Worm (Caenorhabditis elegans) whole organism, L4 larva: ENCODE data around the gene unc-30.

Experiments used
- F49E8.2 ChIP-seq: sonication (generic microtip); optimal IDR thresholded peaks from 2 replicates; lab custom pipeline; 2016; ENCODE audit warnings: missing compliant biosample characterization, mild to moderate bottlenecking, missing genetic modification characterization, borderline replicate concordance
- T26A8.4 ChIP-seq: fragments of 200-800 bp; sonication (Bioruptor generic); IDR thresholded peaks from 2 replicates; pipeline ENCODE4 v1.3.6; 2022; ENCODE audit warnings: missing genetic modification characterization, missing compliant biosample characterization
- attf-4 ChIP-seq: sonication (generic microtip); optimal IDR thresholded peaks from 3 replicates; lab custom pipeline; 2017; ENCODE audit warnings: missing biosample characterization, missing genetic modification characterization
- ces-1 ChIP-seq: fragments of 150-350 bp; sonication (generic microtip); optimal IDR thresholded peaks from 4 replicates; lab custom pipeline; 2014; ENCODE audit warnings: missing biosample characterization, missing genetic modification reagents, missing genetic modification characterization
- ctbp-1 ChIP-seq: fragments of 200-800 bp; sonication (Bioruptor generic); IDR thresholded peaks from 2 replicates; pipeline ENCODE4 v1.3.6; 2022; ENCODE audit warnings: missing genetic modification reagents, missing genetic modification characterization, missing compliant biosample characterization
- daf-19 ChIP-seq: fragments of 200-800 bp; sonication (Bioruptor generic); conservative IDR thresholded peaks from 2 replicates; pipeline ENCODE4 v1.3.6; 2022; ENCODE audit warnings: missing genetic modification characterization, missing compliant biosample characterization
- daf-8 ChIP-seq: fragments of 200-800 bp; sonication (Bioruptor generic); IDR thresholded peaks from 2 replicates; pipeline ENCODE4 v1.3.6; 2022; ENCODE audit warnings: missing genetic modification characterization, missing compliant biosample characterization
- dmd-6 ChIP-seq: fragments of 200-800 bp; sonication (Bioruptor generic); IDR thresholded peaks from 2 replicates; pipeline ENCODE4 v1.3.6; 2022; ENCODE audit warnings: missing genetic modification reagents, missing genetic modification characterization, missing compliant biosample characterization
- fkh-10 ChIP-seq: fragments of 150-350 bp; optimal IDR thresholded peaks from 2 replicates; lab custom pipeline; 2014; ENCODE audit warnings: missing biosample characterization, missing genetic modification reagents, missing genetic modification characterization
- fos-1 ChIP-seq: fragments of 150-350 bp; optimal IDR thresholded peaks from 2 replicates; lab custom pipeline; 2014; ENCODE audit warnings: missing biosample characterization, missing genetic modification characterization
- gei-8 ChIP-seq: fragments of 200-800 bp; sonication (Bioruptor generic); optimal IDR thresholded peaks from 2 replicates; lab custom pipeline; 2018; ENCODE audit warnings: mild to moderate bottlenecking, missing genetic modification characterization, missing compliant biosample characterization
- hlh-11 ChIP-seq: fragments of 200-800 bp; sonication (Bioruptor generic); optimal IDR thresholded peaks from 2 replicates; lab custom pipeline; 2018; ENCODE audit warnings: mild to moderate bottlenecking, missing genetic modification characterization, missing compliant biosample characterization
- hlh-30 ChIP-seq: sonication (generic microtip); optimal IDR thresholded peaks from 2 replicates; lab custom pipeline; 2017; ENCODE audit warnings: antibody characterized with exemption, mild to moderate bottlenecking, missing genetic modification characterization, missing compliant biosample characterization; ENCODE audit not compliant: insufficient read depth
- lim-7 ChIP-seq: fragments of 200-800 bp; sonication (Bioruptor generic); IDR thresholded peaks from 2 replicates; pipeline ENCODE4 v1.3.6; 2022; ENCODE audit warnings: missing genetic modification characterization, missing compliant biosample characterization
- lin-13 ChIP-seq: fragments of 150-350 bp; optimal IDR thresholded peaks from 2 replicates; lab custom pipeline; 2014; ENCODE audit warnings: missing biosample characterization, missing genetic modification reagents, missing genetic modification characterization
- lir-3 ChIP-seq: sonication (generic microtip); optimal IDR thresholded peaks from 2 replicates; lab custom pipeline; 2016; ENCODE audit warnings: mild to moderate bottlenecking, missing genetic modification characterization, missing compliant biosample characterization
- madf-5 ChIP-seq, 2 experiments: fragments of 200-800 bp; sonication (Bioruptor generic); IDR thresholded peaks; 2 replicates each; pipeline ENCODE4 v1.3.6; 2022; ENCODE audit warnings: missing compliant biosample characterization in 2 of 2, missing genetic modification characterization in 2 of 2
- mdl-1 ChIP-seq, 2 experiments: fragments of 150-350 bp in 1 of 2; sonication (generic microtip) in 1 of 2; optimal IDR thresholded peaks; 2 replicates each; lab custom pipeline; 2014 to 2017; ENCODE audit warnings: missing biosample characterization in 2 of 2, missing genetic modification characterization in 2 of 2
- mep-1 ChIP-seq: fragments of 150-350 bp; sonication (generic microtip); optimal IDR thresholded peaks from 3 replicates; lab custom pipeline; 2014; ENCODE audit warnings: missing biosample characterization, missing genetic modification characterization
- mxl-2 ChIP-seq: fragments of 200-800 bp; sonication (Bioruptor generic); conservative IDR thresholded peaks from 2 replicates; pipeline ENCODE4 v1.3.6; 2022; ENCODE audit warnings: missing genetic modification reagents, missing genetic modification characterization, missing compliant biosample characterization
- mxl-3 ChIP-seq: fragments of 200-800 bp; sonication (Bioruptor generic); optimal IDR thresholded peaks from 2 replicates; lab custom pipeline; 2018; ENCODE audit warnings: mild to moderate bottlenecking, missing genetic modification characterization, missing compliant biosample characterization
- nhr-10 ChIP-seq: fragments of 150-350 bp; optimal IDR thresholded peaks from 2 replicates; lab custom pipeline; 2014; ENCODE audit warnings: missing biosample characterization, missing genetic modification characterization
- nhr-11 ChIP-seq: fragments of 150-350 bp; optimal IDR thresholded peaks from 2 replicates; lab custom pipeline; 2014; ENCODE audit warnings: missing biosample characterization, missing genetic modification characterization
- nhr-237 ChIP-seq: sonication (generic microtip); optimal IDR thresholded peaks from 2 replicates; lab custom pipeline; 2017; ENCODE audit warnings: missing biosample characterization, missing genetic modification characterization
- nhr-28 ChIP-seq: fragments of 150-350 bp; optimal IDR thresholded peaks from 2 replicates; lab custom pipeline; 2014; ENCODE audit warnings: missing biosample characterization, missing genetic modification characterization
- nhr-77 ChIP-seq: fragments of 150-350 bp; optimal IDR thresholded peaks from 2 replicates; lab custom pipeline; 2014; ENCODE audit warnings: missing biosample characterization, missing genetic modification characterization
- spr-3 ChIP-seq: fragments of 200-800 bp; sonication (Bioruptor generic); optimal IDR thresholded peaks from 2 replicates; lab custom pipeline; 2018; ENCODE audit warnings: mild to moderate bottlenecking, missing genetic modification characterization, missing compliant biosample characterization
- tag-97 ChIP-seq: fragments of 200-800 bp; sonication (Bioruptor generic); IDR thresholded peaks from 2 replicates; pipeline ENCODE4 v1.3.6; 2022; ENCODE audit warnings: missing genetic modification characterization, missing compliant biosample characterization
- tra-1 ChIP-seq: fragments of 200-800 bp; sonication (Bioruptor generic); IDR thresholded peaks from 2 replicates; pipeline ENCODE4 v1.3.6; 2022; ENCODE audit warnings: missing genetic modification reagents, missing genetic modification characterization, missing compliant biosample characterization
- unc-39 ChIP-seq: sonication (generic microtip); optimal IDR thresholded peaks from 2 replicates; lab custom pipeline; 2017; ENCODE audit warnings: missing biosample characterization, missing genetic modification characterization
- unc-62 ChIP-seq, 3 experiments: fragments of 150-350 bp in 1 of 3; sonication (generic microtip); optimal IDR thresholded peaks in 2 of 3; peaks in 1 of 3; 1 replicate in 1 of 3; 2 replicates in 2 of 3; lab custom pipeline; 2014 to 2017; ENCODE audit warnings: missing biosample characterization in 3 of 3, missing genetic modification characterization in 3 of 3, missing genetic modification reagents in 3 of 3, missing genotype in 1 of 3
- ztf-7 ChIP-seq: fragments of 150-350 bp; optimal IDR thresholded peaks from 2 replicates; lab custom pipeline; 2014; ENCODE audit warnings: missing biosample characterization, missing genetic modification characterization

The unc-30 gene

DNA sequence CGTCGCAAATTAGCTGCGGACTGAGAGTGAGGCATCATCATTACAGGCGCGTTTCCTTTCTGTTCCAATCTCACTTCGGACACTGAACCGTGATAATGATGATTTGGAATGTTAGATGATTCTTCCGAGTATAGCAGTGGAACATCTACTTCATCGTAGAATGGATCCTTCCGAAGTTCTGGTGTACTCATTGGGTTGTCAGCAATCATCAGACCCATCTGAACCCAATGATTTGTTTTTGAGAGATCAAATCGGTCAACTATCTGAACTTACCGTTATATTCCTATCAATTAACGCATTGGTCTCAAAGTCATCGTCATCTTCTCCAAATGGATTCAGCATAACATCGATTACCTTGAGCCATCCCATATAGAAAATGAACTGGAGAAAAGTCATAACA is 10.3 kb upstream of the unc-30 start:
- TF ChIP-seq fos-1 (tag; lab: Kevin White, UChicago) (no peak), unc-62 (GFP tag; optimal IDR thresholded peaks at IDR 0.05 in 1 of 2; lab: Kevin White, UChicago) (peak in 1 of 2 experiments; percentile 94), unc-62 (tag; optimal IDR thresholded peaks at IDR 0.05; lab: Kevin White, UChicago) (no peak)

DNA sequence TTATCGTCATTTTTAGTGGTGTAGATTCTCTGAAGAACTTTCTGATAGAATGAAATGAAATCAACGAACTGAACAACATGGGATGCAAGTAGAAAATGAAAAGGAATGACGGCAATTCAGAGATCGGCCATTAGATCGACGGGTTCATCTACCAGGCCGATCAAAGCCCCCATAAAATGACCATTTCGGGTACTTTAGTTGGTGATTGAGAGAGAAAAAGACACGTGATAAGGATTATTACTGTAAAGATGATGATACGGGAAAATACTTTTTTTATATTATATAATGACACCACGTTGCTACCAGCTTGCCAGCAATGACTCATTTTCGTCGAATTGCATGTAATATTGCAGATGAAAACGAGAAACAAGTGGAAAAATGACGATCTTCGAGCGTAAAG is 9.0 kb upstream of the unc-30 start, which contains the start of gene best-1:
best-1 (minus strand) TSS at position 29 of the 400 bp plus-strand sequence.
- TF ChIP-seq hlh-30 (tag; lab: Kevin White, UChicago): peak; percentile 5
- TF ChIP-seq nhr-28 (tag; lab: Kevin White, UChicago): peak; percentile 52
- TF ChIP-seq daf-19 (GFP tag; lab: Robert Waterston, UW): no peak
- 0 out of 2 replicates have a peak, but pooled peaks have one; percentile 17 for TF ChIP-seq dmd-6 (GFP tag; lab: Robert Waterston, UW)
- peak in 1 of 2 experiments; percentile 67 for TF ChIP-seq mdl-1 (tag; optimal IDR thresholded peaks at IDR 0.05; lab: Kevin White, UChicago)
- no peak for TF ChIP-seq daf-8 (GFP tag; lab: Robert Waterston, UW)
- peak; percentile 32 for TF ChIP-seq mxl-3
- no peak for TF ChIP-seq lin-13 (GFP tag; lab: Kevin White, UChicago)
- peak; percentile 32 for TF ChIP-seq hlh-11 (tag; lab: Kevin White, UChicago)
- TF ChIP-seq, all 104 proteins: peak for 6

DNA sequence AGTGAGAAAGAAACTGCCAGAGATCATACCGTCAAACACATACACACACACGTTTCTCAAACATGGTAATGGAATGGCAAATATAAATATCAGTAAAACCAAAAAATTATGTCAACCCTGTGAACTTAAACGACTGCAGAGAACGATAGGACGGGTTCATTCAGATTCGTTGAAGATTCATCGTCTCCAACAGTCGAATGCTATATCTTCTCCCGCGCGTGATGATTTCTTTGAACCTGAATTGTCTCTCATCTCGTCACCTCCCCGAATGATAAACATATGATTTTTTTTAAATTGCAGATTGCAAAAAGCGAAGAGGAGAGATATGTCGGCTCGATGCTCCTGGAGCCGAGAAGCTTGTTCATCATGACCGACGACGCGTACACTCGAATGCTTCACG is 7.9 kb upstream of the unc-30 start:
- peak; percentile 56 for TF ChIP-seq nhr-28 (tag; lab: Kevin White, UChicago)
- no peak for TF ChIP-seq tra-1 (GFP tag; lab: Robert Waterston, UW)
- no peak for TF ChIP-seq unc-39 (tag; lab: Kevin White, UChicago)
- no peak for TF ChIP-seq nhr-77 (tag; lab: Kevin White, UChicago)
- no peak for TF ChIP-seq mxl-2 (GFP tag; lab: Robert Waterston, UW)
- no peak for TF ChIP-seq gei-8
- TF ChIP-seq nhr-10: no peak
- no peak for TF ChIP-seq ces-1 (GFP tag; lab: Kevin White, UChicago)
- no peak for TF ChIP-seq attf-4 (tag; lab: Kevin White, UChicago)
- TF ChIP-seq mdl-1 (tag; optimal IDR thresholded peaks at IDR 0.05; lab: Kevin White, UChicago): peak in 1 of 2 experiments; percentile 30
- no peak for TF ChIP-seq fkh-10 (GFP tag; lab: Kevin White, UChicago)
- TF ChIP-seq hlh-11 (tag; lab: Kevin White, UChicago): peak; percentile 9
- TF ChIP-seq unc-62 (GFP tag; optimal IDR thresholded peaks at IDR 0.05 in 1 of 2; lab: Kevin White, UChicago): no peak
- no peak for TF ChIP-seq unc-62 (tag; optimal IDR thresholded peaks at IDR 0.05; lab: Kevin White, UChicago)
- no peak for TF ChIP-seq madf-5 (GFP tag; IDR thresholded peaks at IDR 0.05; lab: Robert Waterston, UW)
- no peak for TF ChIP-seq lir-3 (tag; lab: Kevin White, UChicago)
- no peak for TF ChIP-seq mep-1 (tag; lab: Kevin White, UChicago)
- peak; percentile 9 for TF ChIP-seq hlh-30 (tag; lab: Kevin White, UChicago)
- TF ChIP-seq ctbp-1: no peak
- no peak for TF ChIP-seq nhr-237 (tag; lab: Kevin White, UChicago)
- TF ChIP-seq nhr-11 (tag; lab: Kevin White, UChicago): no peak
- no peak for TF ChIP-seq daf-8 (GFP tag; lab: Robert Waterston, UW)
- TF ChIP-seq lim-7 (GFP tag; lab: Robert Waterston, UW): no peak
- TF ChIP-seq ztf-7 (tag; lab: Kevin White, UChicago): no peak

DNA sequence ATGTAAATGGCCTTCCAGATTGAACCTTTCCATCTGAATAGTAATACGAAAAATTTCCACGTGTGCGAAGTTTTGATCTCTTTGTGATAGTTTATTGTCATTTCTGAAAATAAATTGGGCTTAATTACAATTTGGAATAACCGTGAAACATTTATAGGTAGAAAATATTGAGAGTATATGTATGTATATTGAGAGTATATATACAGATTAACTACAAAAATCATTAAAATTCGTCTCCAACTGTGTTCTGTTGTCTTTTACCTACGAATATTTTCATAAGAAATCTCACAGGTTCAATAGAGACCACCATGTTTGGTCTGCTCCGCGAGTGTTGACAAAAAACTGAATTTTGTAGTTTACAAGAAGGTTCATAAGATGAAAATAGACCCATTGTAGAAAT is 5.8 kb upstream of the unc-30 start, which contains the start of gene best-2:
best-2 (minus strand) TSS at position 101 of the 400 bp plus-strand sequence.
- no peak for TF ChIP-seq tag-97

DNA sequence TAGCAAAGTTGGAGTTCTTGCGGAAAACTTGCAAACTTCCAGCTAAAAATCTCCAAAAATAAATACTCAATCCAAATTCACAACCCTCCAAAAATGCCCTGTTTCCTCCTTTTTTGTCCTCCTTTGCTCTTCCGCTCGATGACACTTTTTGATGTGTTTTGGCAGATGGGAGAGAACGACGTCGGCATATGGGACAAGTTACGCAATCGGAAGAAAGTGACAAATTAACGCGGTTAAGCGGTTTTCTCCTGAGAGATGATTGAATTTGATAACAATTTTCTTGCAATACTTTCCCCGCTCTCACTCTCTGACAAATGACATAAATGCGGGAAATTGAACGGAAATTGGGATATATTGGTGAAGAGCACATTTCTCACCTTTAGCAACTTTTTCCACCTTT is 2.1 kb upstream of the unc-30 start:
- TF ChIP-seq tra-1 (GFP tag; lab: Robert Waterston, UW) (no peak), spr-3 (GFP tag; lab: Kevin White, UChicago) (no peak), nhr-237 (tag; lab: Kevin White, UChicago) (no peak), F49E8.2 (tag; lab: Kevin White, UChicago) (no peak), T26A8.4 (GFP tag; lab: Robert Waterston, UW) (no peak)
